Fruit fly (Drosophila melanogaster) whole organism, adult: Measurements from ENCODE around the gene kz.

Experiments used
- CG11617 ChIP-seq: fragments of 200-800 bp; sonication (Bioruptor generic); optimal IDR thresholded peaks from 2 replicates; lab custom pipeline; 2017; ENCODE audit warnings: mild to moderate bottlenecking, missing biosample characterization, missing genetic modification reagents, missing genetic modification characterization
- CG12768 ChIP-seq: fragments of 200-800 bp; sonication (Bioruptor generic); optimal IDR thresholded peaks from 2 replicates; lab custom pipeline; 2017; ENCODE audit warnings: missing biosample characterization, missing genetic modification characterization, mild to moderate bottlenecking, moderate library complexity, missing genetic modification reagents
- Mnt ChIP-seq: fragments of 200-800 bp; sonication (Bioruptor generic); optimal IDR thresholded peaks from 2 replicates; lab custom pipeline; 2016; ENCODE audit warnings: missing biosample characterization, mild to moderate bottlenecking, missing genetic modification characterization
- toe ChIP-seq: fragments of 200-800 bp; sonication (Bioruptor generic); optimal IDR thresholded peaks from 2 replicates; lab custom pipeline; 2016; ENCODE audit warnings: missing biosample characterization, missing genetic modification characterization

DNA sequence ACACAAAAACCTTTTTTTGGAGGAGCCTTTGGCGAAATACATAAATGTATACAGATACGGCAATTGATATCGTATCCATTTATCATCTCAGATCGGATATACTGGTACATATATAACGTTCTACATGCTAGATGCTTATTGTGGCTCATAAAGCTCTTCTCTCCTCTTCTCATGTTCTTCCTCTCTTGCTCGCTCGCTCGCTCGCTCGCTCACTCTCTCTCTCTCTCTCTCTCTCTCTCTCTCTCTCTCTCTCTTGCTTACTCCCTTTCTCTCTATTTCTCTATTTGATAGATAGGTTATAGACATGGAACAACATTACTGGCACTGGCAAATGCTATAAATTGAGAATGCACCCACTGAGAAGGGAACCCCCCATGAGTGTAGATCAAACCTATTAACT, 13.2 kb upstream of the kz start:
- no peak for TF ChIP-seq Mnt (GFP tag; lab: Kevin White, UChicago)
- TF ChIP-seq CG12768 (GFP tag; lab: Kevin White, UChicago): no peak
- TF ChIP-seq toe (GFP tag; lab: Kevin White, UChicago): no peak
- no peak for TF ChIP-seq CG11617 (GFP tag; lab: Kevin White, UChicago)
